Worm (Caenorhabditis elegans) whole organism, young adult: Measurements from ENCODE around the gene F35E8.1.

Experiments
- C17E4.6 ChIP-seq: fragments of 200-800 bp; sonication (Bioruptor generic); IDR thresholded peaks from 2 replicates; pipeline ENCODE4 v1.3.6; 2022; ENCODE audit warnings: missing genetic modification reagents, missing genetic modification characterization, missing compliant biosample characterization
- F22D6.2 ChIP-seq: sonication (generic microtip); optimal IDR thresholded peaks from 2 replicates; lab custom pipeline; 2016; ENCODE audit warnings: mild to moderate bottlenecking, missing genetic modification characterization, missing compliant biosample characterization
- F23B12.7 ChIP-seq: sonication (generic microtip); optimal IDR thresholded peaks from 2 replicates; lab custom pipeline; 2017; ENCODE audit warnings: missing genetic modification characterization, mild to moderate bottlenecking, missing compliant biosample characterization, antibody characterized with exemption, moderate library complexity; ENCODE audit not compliant: insufficient read depth
- F55B11.4 ChIP-seq: sonication (generic microtip); optimal IDR thresholded peaks from 2 replicates; lab custom pipeline; 2016; ENCODE audit warnings: missing compliant biosample characterization, missing genetic modification characterization, borderline replicate concordance; ENCODE audit not compliant: insufficient read depth
- F57A8.1 ChIP-seq: fragments of 200-800 bp; sonication (Bioruptor generic); optimal IDR thresholded peaks from 2 replicates; lab custom pipeline; 2018; ENCODE audit warnings: mild to moderate bottlenecking, missing genetic modification characterization, moderate library complexity, missing compliant biosample characterization
- T07F8.4 ChIP-seq: sonication (generic microtip); optimal IDR thresholded peaks from 2 replicates; lab custom pipeline; 2016; ENCODE audit warnings: mild to moderate bottlenecking, missing genetic modification characterization, moderate library complexity, missing compliant biosample characterization
- Y53F4B.3 ChIP-seq: fragments of 200-800 bp; sonication (Bioruptor generic); IDR thresholded peaks from 2 replicates; pipeline ENCODE4 v1.3.6; 2022; ENCODE audit warnings: missing genetic modification reagents, missing genetic modification characterization, missing compliant biosample characterization
- Y53G8AR.9 ChIP-seq: fragments of 200-800 bp; sonication (Bioruptor generic); conservative IDR thresholded peaks from 2 replicates; pipeline ENCODE4 v1.3.6; 2022; ENCODE audit warnings: missing genetic modification reagents, missing genetic modification characterization, missing compliant biosample characterization
- Y79H2A.3 ChIP-seq: fragments of 200-800 bp; sonication (Bioruptor generic); conservative IDR thresholded peaks from 2 replicates; pipeline ENCODE4 v1.3.6; 2022; ENCODE audit warnings: missing genetic modification reagents, missing genetic modification characterization, missing compliant biosample characterization
- ZK185.1 ChIP-seq: sonication (generic microtip); optimal IDR thresholded peaks from 2 replicates; lab custom pipeline; 2016; ENCODE audit warnings: mild to moderate bottlenecking, missing genetic modification characterization, missing compliant biosample characterization; ENCODE audit not compliant: poor library complexity, severe bottlenecking
- akir-1 ChIP-seq: fragments of 200-800 bp; sonication (Bioruptor generic); optimal IDR thresholded peaks from 2 replicates; lab custom pipeline; 2018; ENCODE audit warnings: mild to moderate bottlenecking, missing genetic modification characterization, moderate library complexity, missing compliant biosample characterization
- aptf-2 ChIP-seq: fragments of 200-800 bp; sonication (Bioruptor generic); conservative IDR thresholded peaks from 2 replicates; pipeline ENCODE4 v1.3.6; 2022; ENCODE audit warnings: missing genetic modification reagents, missing genetic modification characterization, missing compliant biosample characterization
- attf-3 ChIP-seq: fragments of 200-800 bp; sonication (Bioruptor generic); conservative IDR thresholded peaks from 2 replicates; pipeline ENCODE4 v1.3.6; 2022; ENCODE audit warnings: missing genetic modification reagents, missing genetic modification characterization, missing compliant biosample characterization
- bed-1 ChIP-seq: fragments of 200-800 bp; sonication (Bioruptor generic); IDR thresholded peaks from 2 replicates; pipeline ENCODE4 v1.3.6; 2022; ENCODE audit warnings: missing genetic modification reagents, missing genetic modification characterization, missing compliant biosample characterization
- ccch-3 ChIP-seq: fragments of 200-800 bp; sonication (Bioruptor generic); optimal IDR thresholded peaks from 2 replicates; lab custom pipeline; 2018; ENCODE audit warnings: mild to moderate bottlenecking, missing genetic modification characterization, missing compliant biosample characterization
- cebp-2 ChIP-seq: fragments of 200-800 bp; sonication (Bioruptor generic); IDR thresholded peaks from 2 replicates; pipeline ENCODE4 v1.3.6; 2022; ENCODE audit warnings: missing genetic modification characterization, missing compliant biosample characterization
- ceh-40 ChIP-seq: fragments of 200-800 bp; sonication (Bioruptor generic); IDR thresholded peaks from 2 replicates; pipeline ENCODE4 v1.3.6; 2022; ENCODE audit warnings: missing genetic modification characterization, missing compliant biosample characterization
- ceh-79 ChIP-seq: sonication (generic microtip); optimal IDR thresholded peaks from 2 replicates; lab custom pipeline; 2017; ENCODE audit warnings: mild to moderate bottlenecking, missing genetic modification characterization, missing compliant biosample characterization
- chd-7 ChIP-seq: sonication (generic microtip); optimal IDR thresholded peaks from 2 replicates; lab custom pipeline; 2016; ENCODE audit warnings: mild to moderate bottlenecking, missing genetic modification characterization, moderate library complexity, missing compliant biosample characterization
- dox-1 ChIP-seq: fragments of 200-800 bp; sonication (Bioruptor generic); IDR thresholded peaks from 2 replicates; pipeline ENCODE4 v1.3.6; 2022; ENCODE audit warnings: missing genetic modification reagents, missing genetic modification characterization, missing compliant biosample characterization
- dpff-1 ChIP-seq: sonication (generic microtip); optimal IDR thresholded peaks from 2 replicates; lab custom pipeline; 2017; ENCODE audit warnings: mild to moderate bottlenecking, missing genetic modification characterization, missing compliant biosample characterization
- dpl-1 ChIP-seq: fragments of 150-350 bp; optimal IDR thresholded peaks from 2 replicates; lab custom pipeline; 2014; ENCODE audit warnings: missing biosample characterization, missing genetic modification reagents, missing genetic modification characterization
- egrh-3 ChIP-seq: fragments of 200-800 bp; sonication (Bioruptor generic); IDR thresholded peaks from 2 replicates; pipeline ENCODE4 v1.3.6; 2022; ENCODE audit warnings: missing genetic modification reagents, missing genetic modification characterization, missing compliant biosample characterization
- him-1 ChIP-seq: sonication (generic microtip); optimal IDR thresholded peaks from 2 replicates; lab custom pipeline; 2016; ENCODE audit warnings: missing genotype, missing genetic modification reagents, missing genetic modification characterization, missing compliant biosample characterization
- hmg-1.2 ChIP-seq: fragments of 200-800 bp; sonication (Bioruptor generic); IDR thresholded peaks from 2 replicates; pipeline ENCODE4 v1.3.6; 2022; ENCODE audit warnings: missing genetic modification reagents, missing genetic modification characterization, missing compliant biosample characterization
- hrde-1 ChIP-seq: sonication (generic microtip); optimal IDR thresholded peaks from 2 replicates; lab custom pipeline; 2016; ENCODE audit warnings: missing genetic modification characterization, mild to moderate bottlenecking, missing compliant biosample characterization, moderate library complexity, missing genotype, missing genetic modification reagents, borderline replicate concordance
- lsy-27 ChIP-seq: sonication (generic microtip); optimal IDR thresholded peaks from 2 replicates; lab custom pipeline; 2017; ENCODE audit warnings: missing genetic modification characterization, mild to moderate bottlenecking, missing compliant biosample characterization, antibody characterized with exemption, missing genotype, borderline replicate concordance; ENCODE audit not compliant: insufficient read depth
- madf-10 ChIP-seq: sonication (generic microtip); optimal IDR thresholded peaks from 2 replicates; lab custom pipeline; 2016; ENCODE audit warnings: mild to moderate bottlenecking, missing genetic modification characterization, missing compliant biosample characterization
- madf-6 ChIP-seq: fragments of 200-800 bp; sonication (Bioruptor generic); IDR thresholded peaks from 2 replicates; pipeline ENCODE4 v1.3.6; 2022; ENCODE audit warnings: missing genetic modification reagents, missing genetic modification characterization, missing compliant biosample characterization
- nfya-2 ChIP-seq: fragments of 200-800 bp; sonication (Bioruptor generic); IDR thresholded peaks from 2 replicates; pipeline ENCODE4 v1.3.6; 2022; ENCODE audit warnings: missing genetic modification reagents, missing genetic modification characterization, missing compliant biosample characterization
- nfyb-1 ChIP-seq: fragments of 200-800 bp; sonication (Bioruptor generic); IDR thresholded peaks from 2 replicates; pipeline ENCODE4 v1.3.6; 2022; ENCODE audit warnings: missing genetic modification reagents, missing genetic modification characterization, missing compliant biosample characterization
- nhr-27 ChIP-seq: fragments of 200-800 bp; sonication (Bioruptor generic); optimal IDR thresholded peaks from 2 replicates; lab custom pipeline; 2018; ENCODE audit warnings: mild to moderate bottlenecking, missing genetic modification characterization, moderate library complexity, missing compliant biosample characterization
- nhr-90 ChIP-seq: sonication (generic microtip); optimal IDR thresholded peaks from 2 replicates; lab custom pipeline; 2016; ENCODE audit warnings: missing genotype, mild to moderate bottlenecking, missing genetic modification characterization, missing compliant biosample characterization
- rcor-1 ChIP-seq: fragments of 200-800 bp; sonication (Bioruptor generic); IDR thresholded peaks from 2 replicates; pipeline ENCODE4 v1.3.6; 2022; ENCODE audit warnings: missing genetic modification reagents, missing genetic modification characterization, missing compliant biosample characterization
- rec-8 ChIP-seq, 2 experiments: sonication (generic microtip); optimal IDR thresholded peaks; 2 replicates each; lab custom pipeline; 2016; ENCODE audit warnings: mild to moderate bottlenecking in 2 of 2, missing genetic modification characterization in 2 of 2, missing genetic modification reagents in 2 of 2, missing genotype in 2 of 2, missing biosample characterization in 1 of 2, missing compliant biosample characterization in 1 of 2, moderate library complexity in 1 of 2
- snpc-3.4 ChIP-seq: sonication (generic microtip); optimal IDR thresholded peaks from 2 replicates; lab custom pipeline; 2017; ENCODE audit warnings: missing genetic modification characterization, mild to moderate bottlenecking, missing compliant biosample characterization, antibody characterized with exemption, moderate library complexity, missing genotype, missing genetic modification reagents
- sptf-2 ChIP-seq: fragments of 200-800 bp; sonication (Bioruptor generic); optimal IDR thresholded peaks from 2 replicates; lab custom pipeline; 2018; ENCODE audit warnings: mild to moderate bottlenecking, missing genetic modification characterization, missing compliant biosample characterization
- tbx-9 ChIP-seq: sonication (generic microtip); optimal IDR thresholded peaks from 2 replicates; lab custom pipeline; 2016; ENCODE audit warnings: borderline replicate concordance, missing genetic modification characterization, inconsistent platforms, missing compliant biosample characterization
- tlf-1 ChIP-seq: fragments of 200-800 bp; sonication (Bioruptor generic); optimal IDR thresholded peaks from 2 replicates; lab custom pipeline; 2018; ENCODE audit warnings: mild to moderate bottlenecking, missing genetic modification characterization, missing compliant biosample characterization
- zfh-2 ChIP-seq: fragments of 200-800 bp; sonication (Bioruptor generic); conservative IDR thresholded peaks from 2 replicates; pipeline ENCODE4 v1.3.6; 2022; ENCODE audit warnings: missing genetic modification reagents, missing genetic modification characterization, missing compliant biosample characterization
- ztf-25 ChIP-seq: fragments of 200-800 bp; sonication (Bioruptor generic); IDR thresholded peaks from 2 replicates; pipeline ENCODE4 v1.3.6; 2022; ENCODE audit warnings: missing genetic modification reagents, missing genetic modification characterization, missing compliant biosample characterization
- ztf-26 ChIP-seq: sonication (generic microtip); optimal IDR thresholded peaks from 2 replicates; lab custom pipeline; 2017; ENCODE audit warnings: missing genetic modification characterization, missing compliant biosample characterization
- ztf-28 ChIP-seq: fragments of 200-800 bp; sonication (Bioruptor generic); IDR thresholded peaks from 2 replicates; pipeline ENCODE4 v1.3.6; 2022; ENCODE audit warnings: missing genetic modification reagents, missing genetic modification characterization, missing compliant biosample characterization

The F35E8.1 gene

ce11 chrV:15880033-15880432 is 25.4 kb downstream of the F35E8.1 start:
- no peak for TF ChIP-seq madf-10 (tag; lab: Kevin White, UChicago)
- TF ChIP-seq nhr-27 (tag; lab: Kevin White, UChicago): no peak
- no peak for TF ChIP-seq dox-1
- no peak for TF ChIP-seq ztf-28 (GFP tag; lab: Robert Waterston, UW)
- no peak for TF ChIP-seq lsy-27 (tag; lab: Kevin White, UChicago)
- no peak for TF ChIP-seq ceh-79 (tag; lab: Kevin White, UChicago)
- no peak for TF ChIP-seq Y53G8AR.9 (GFP tag; lab: Robert Waterston, UW)
- no peak for TF ChIP-seq egrh-3 (GFP tag; lab: Robert Waterston, UW)
- TF ChIP-seq ztf-25: no peak
- no peak for TF ChIP-seq chd-7 (tag; lab: Kevin White, UChicago)
- TF ChIP-seq tlf-1 (GFP tag; lab: Kevin White, UChicago): no peak
- no peak for TF ChIP-seq ccch-3 (GFP tag; lab: Kevin White, UChicago)
- TF ChIP-seq Y79H2A.3: no peak
- TF ChIP-seq F55B11.4 (tag; lab: Kevin White, UChicago): no peak
- TF ChIP-seq T07F8.4: no peak
- TF ChIP-seq hmg-1.2: no peak
- TF ChIP-seq Y53F4B.3 (GFP tag; lab: Robert Waterston, UW): no peak
- TF ChIP-seq dpff-1 (tag; lab: Kevin White, UChicago): no peak
- TF ChIP-seq akir-1: no peak

ce11 chrV:15879508-15879907 is 25.9 kb downstream of the F35E8.1 start, which contains the start of gene nhr-84:
TSS of gene nhr-84 (minus strand) at chrV:15879608.
- no peak for TF ChIP-seq egrh-3 (GFP tag; lab: Robert Waterston, UW)
- TF ChIP-seq F23B12.7 (tag; lab: Kevin White, UChicago): no peak
- TF ChIP-seq ZK185.1: no peak
- no peak for TF ChIP-seq cebp-2 (GFP tag; lab: Robert Waterston, UW)

- TF ChIP-seq dpl-1 (GFP tag; lab: Kevin White, UChicago) (no peak), madf-6 (GFP tag; lab: Robert Waterston, UW) (0 out of 2 replicates have a peak, but pooled peaks have one; percentile 28)
Measured at ce11 chrV:15876308-15876707, 29.1 kb downstream of the F35E8.1 start, which contains the start of gene nhr-102. TSS of gene nhr-102 (minus strand) at chrV:15876408.

- TF ChIP-seq bed-1 (GFP tag; lab: Robert Waterston, UW): peak; percentile 95
- TF ChIP-seq nhr-90: peak; percentile 98
- peak; percentile 39 for TF ChIP-seq tlf-1 (GFP tag; lab: Kevin White, UChicago)
- peak; percentile 94 for TF ChIP-seq nfyb-1
- 0 out of 2 replicates have a peak, but pooled peaks have one; percentile 49 for TF ChIP-seq nfya-2 (GFP tag; lab: Robert Waterston, UW)
- TF ChIP-seq attf-3 (GFP tag; lab: Robert Waterston, UW): peak; percentile 67
- no peak; the same call in 1 of the 2 replicates for TF ChIP-seq zfh-2 (GFP tag; lab: Robert Waterston, UW)
- TF ChIP-seq tbx-9 (tag; lab: Kevin White, UChicago): peak; percentile 96
- 0 out of 2 replicates have a peak, but pooled peaks have one; percentile 49 for TF ChIP-seq aptf-2 (GFP tag; lab: Robert Waterston, UW)
- TF ChIP-seq snpc-3.4 (tag; lab: Kevin White, UChicago): peak; percentile 93
- peak; percentile 93 for TF ChIP-seq hrde-1 (tag; lab: Kevin White, UChicago)
- peak; percentile 87 for TF ChIP-seq rcor-1 (GFP tag; lab: Robert Waterston, UW)
- peak; percentile 93 for TF ChIP-seq ztf-26 (tag; lab: Kevin White, UChicago)
- TF ChIP-seq rec-8 (tag; optimal IDR thresholded peaks at IDR 0.05; lab: Kevin White, UChicago): peak; percentile 94 to 98
- peak; percentile 96 for TF ChIP-seq him-1 (tag; lab: Kevin White, UChicago)
- TF ChIP-seq sptf-2 (GFP tag; lab: Kevin White, UChicago): peak; percentile 91
- TF ChIP-seq F23B12.7 (tag; lab: Kevin White, UChicago): peak; percentile 98
- peak; percentile 67 for TF ChIP-seq F22D6.2 (tag; lab: Kevin White, UChicago)
- TF ChIP-seq C17E4.6 (GFP tag; lab: Robert Waterston, UW): peak; percentile 87
- peak; percentile 94; the same call in 1 of the 2 replicates for TF ChIP-seq ceh-40 (GFP tag; lab: Robert Waterston, UW)
- peak; percentile 91 for TF ChIP-seq F57A8.1 (GFP tag; lab: Kevin White, UChicago)
Measured at ce11 chrV:15873762-15874161, 31.7 kb downstream of the F35E8.1 start.
